Fruit fly (Drosophila melanogaster) whole organism, prepupa: ENCODE results near the gene Rrp45.

ENCODE experiments used
- Blimp-1 ChIP-seq: fragments of 200-800 bp; sonication (Bioruptor generic); optimal IDR thresholded peaks from 3 replicates; lab custom pipeline; 2017; ENCODE audit warnings: missing biosample characterization, missing genetic modification characterization, mild to moderate bottlenecking, moderate library complexity, missing genetic modification reagents
- CG11294 ChIP-seq: fragments of 200-800 bp; sonication (Bioruptor generic); IDR thresholded peaks from 2 replicates; pipeline ENCODE4 v1.3.6; 2022; ENCODE audit warnings: missing biosample characterization, missing genetic modification characterization
- CG11762 ChIP-seq: fragments of 200-800 bp; sonication (Bioruptor generic); optimal IDR thresholded peaks from 3 replicates; lab custom pipeline; 2016; ENCODE audit warnings: missing biosample characterization, missing genetic modification characterization; ENCODE audit not compliant: insufficient read depth
- CG15336 ChIP-seq: fragments of 200-800 bp; sonication (Bioruptor generic); IDR thresholded peaks from 2 replicates; pipeline ENCODE4 v1.3.6; 2022; ENCODE audit warnings: missing biosample characterization, missing genetic modification characterization
- CG1621 ChIP-seq: fragments of 200-800 bp; sonication (Bioruptor generic); optimal IDR thresholded peaks from 3 replicates; lab custom pipeline; 2018; ENCODE audit warnings: missing biosample characterization, mild to moderate bottlenecking, missing genetic modification characterization
- CG3032 ChIP-seq: fragments of 200-800 bp; optimal IDR thresholded peaks from 2 replicates; lab custom pipeline; 2019; ENCODE audit warnings: missing biosample characterization, mild to moderate bottlenecking, missing genetic modification characterization, moderate library complexity
- CG31627 ChIP-seq: fragments of 200-800 bp; sonication (Bioruptor generic); optimal IDR thresholded peaks from 3 replicates; lab custom pipeline; 2016; ENCODE audit warnings: missing biosample characterization, missing genetic modification characterization
- CG32006 ChIP-seq: fragments of 200-800 bp; sonication (Bioruptor generic); optimal IDR thresholded peaks from 3 replicates; lab custom pipeline; 2017; ENCODE audit warnings: missing biosample characterization, mild to moderate bottlenecking, missing genetic modification characterization
- CG3919 ChIP-seq: fragments of 200-800 bp; sonication (Bioruptor generic); optimal IDR thresholded peaks from 3 replicates; lab custom pipeline; 2016; ENCODE audit warnings: missing biosample characterization, missing genetic modification characterization
- CG4318 ChIP-seq: fragments of 200-800 bp; sonication (Bioruptor generic); optimal IDR thresholded peaks from 3 replicates; lab custom pipeline; 2017; ENCODE audit warnings: missing biosample characterization, mild to moderate bottlenecking, missing genetic modification characterization
- CG6163 ChIP-seq: fragments of 200-800 bp; sonication (Bioruptor generic); IDR thresholded peaks from 3 replicates; pipeline ENCODE4 v1.3.6; 2022; ENCODE audit warnings: missing biosample characterization, missing genetic modification characterization
- CG6276 ChIP-seq: fragments of 200-800 bp; sonication (Bioruptor generic); optimal IDR thresholded peaks from 2 replicates; lab custom pipeline; 2017; ENCODE audit warnings: missing biosample characterization, mild to moderate bottlenecking, missing genetic modification characterization
- CG6808 ChIP-seq: fragments of 200-800 bp; sonication (Bioruptor generic); optimal IDR thresholded peaks from 3 replicates; lab custom pipeline; 2017; ENCODE audit warnings: missing biosample characterization, missing genetic modification characterization, mild to moderate bottlenecking, moderate library complexity, missing genetic modification reagents
- CG7368 ChIP-seq: fragments of 200-800 bp; sonication (Bioruptor generic); optimal IDR thresholded peaks from 3 replicates; lab custom pipeline; 2016; ENCODE audit warnings: missing biosample characterization, missing genetic modification characterization
- CG8119 ChIP-seq: fragments of 200-800 bp; sonication (Bioruptor generic); IDR thresholded peaks from 3 replicates; pipeline ENCODE4 v1.3.6; 2022; ENCODE audit warnings: missing biosample characterization, missing genetic modification characterization
- CG8319 ChIP-seq: fragments of 200-800 bp; sonication (Bioruptor generic); optimal IDR thresholded peaks from 3 replicates; lab custom pipeline; 2016; ENCODE audit warnings: missing biosample characterization, missing genetic modification characterization
- CG8632 ChIP-seq: fragments of 200-800 bp; sonication (Bioruptor generic); optimal IDR thresholded peaks from 3 replicates; lab custom pipeline; 2016; ENCODE audit warnings: missing biosample characterization, missing genetic modification characterization
- CG9139 ChIP-seq: fragments of 200-800 bp; sonication (Bioruptor generic); optimal IDR thresholded peaks from 3 replicates; lab custom pipeline; 2017; ENCODE audit warnings: missing biosample characterization, mild to moderate bottlenecking, missing genetic modification characterization
- Eip93F ChIP-seq: fragments of 200-800 bp; sonication (Bioruptor generic); optimal IDR thresholded peaks from 2 replicates; lab custom pipeline; 2016; ENCODE audit warnings: missing biosample characterization, mild to moderate bottlenecking, missing genetic modification characterization
- Ets96B ChIP-seq: fragments of 200-800 bp; optimal IDR thresholded peaks from 2 replicates; lab custom pipeline; 2019; ENCODE audit warnings: missing biosample characterization, mild to moderate bottlenecking, missing genetic modification characterization, moderate library complexity
- Gug ChIP-seq: fragments of 200-800 bp; sonication (Bioruptor generic); IDR thresholded peaks from 2 replicates; pipeline ENCODE4 v1.3.6; 2022; ENCODE audit warnings: missing biosample characterization, missing genetic modification characterization
- Hr38 ChIP-seq: sonication (Bioruptor generic); optimal IDR thresholded peaks from 2 replicates; lab custom pipeline; 2016; ENCODE audit warnings: missing biosample characterization, missing genetic modification characterization
- Hr39 ChIP-seq: fragments of 200-800 bp; sonication (Bioruptor generic); optimal IDR thresholded peaks from 2 replicates; lab custom pipeline; 2016; ENCODE audit warnings: missing biosample characterization, missing genetic modification characterization
- Hr4 ChIP-seq: fragments of 200-800 bp; sonication (Bioruptor generic); optimal IDR thresholded peaks from 3 replicates; lab custom pipeline; 2016; ENCODE audit warnings: missing biosample characterization, missing genetic modification characterization
- Lpt ChIP-seq: fragments of 200-800 bp; sonication (Bioruptor generic); optimal IDR thresholded peaks from 3 replicates; lab custom pipeline; 2016; ENCODE audit warnings: missing biosample characterization, missing genetic modification characterization
- Met ChIP-seq: fragments of 200-800 bp; sonication (Bioruptor generic); optimal IDR thresholded peaks from 3 replicates; lab custom pipeline; 2016; ENCODE audit warnings: missing biosample characterization, missing genetic modification characterization
- OdsH ChIP-seq: fragments of 200-800 bp; sonication (Bioruptor generic); optimal IDR thresholded peaks from 3 replicates; lab custom pipeline; 2016; ENCODE audit warnings: missing biosample characterization, missing genetic modification characterization
- Sox102F ChIP-seq: fragments of 200-800 bp; sonication (Bioruptor generic); optimal IDR thresholded peaks from 2 replicates; lab custom pipeline; 2016; ENCODE audit warnings: missing biosample characterization, mild to moderate bottlenecking, missing genetic modification characterization
- Sox14 ChIP-seq: fragments of 200-800 bp; sonication (Bioruptor generic); optimal IDR thresholded peaks from 3 replicates; lab custom pipeline; 2016; ENCODE audit warnings: missing biosample characterization, missing genetic modification characterization
- cyc ChIP-seq: fragments of 200-800 bp; sonication (Bioruptor generic); optimal IDR thresholded peaks from 3 replicates; lab custom pipeline; 2016; ENCODE audit warnings: missing biosample characterization, missing genetic modification characterization
- fd59A ChIP-seq: fragments of 200-800 bp; sonication (Bioruptor generic); optimal IDR thresholded peaks from 2 replicates; lab custom pipeline; 2017; ENCODE audit warnings: missing biosample characterization, mild to moderate bottlenecking, missing genetic modification characterization, missing genetic modification reagents
- fd85E ChIP-seq: fragments of 200-800 bp; sonication (Bioruptor generic); optimal IDR thresholded peaks from 3 replicates; lab custom pipeline; 2016; ENCODE audit warnings: missing biosample characterization, missing genetic modification characterization
- fkh ChIP-seq: fragments of 200-800 bp; sonication (Bioruptor generic); optimal IDR thresholded peaks from 3 replicates; lab custom pipeline; 2017; ENCODE audit warnings: missing biosample characterization, mild to moderate bottlenecking, missing genetic modification characterization, moderate library complexity
- net ChIP-seq: fragments of 200-800 bp; sonication (Bioruptor generic); optimal IDR thresholded peaks from 3 replicates; lab custom pipeline; 2016; ENCODE audit warnings: missing biosample characterization, missing genetic modification characterization
- salr ChIP-seq, 2 experiments: fragments of 200-800 bp; sonication (Bioruptor generic); optimal IDR thresholded peaks; 3 replicates each; lab custom pipeline; 2016 to 2018; ENCODE audit warnings: missing biosample characterization in 2 of 2, missing genetic modification characterization in 2 of 2, mild to moderate bottlenecking in 1 of 2
- spab ChIP-seq: fragments of 200-800 bp; sonication (Bioruptor generic); optimal IDR thresholded peaks from 2 replicates; lab custom pipeline; 2017; ENCODE audit warnings: missing biosample characterization, mild to moderate bottlenecking, missing genetic modification characterization, missing genetic modification reagents
- svp ChIP-seq: fragments of 200-800 bp; sonication (Bioruptor generic); peaks from one replicate; lab custom pipeline; 2016; ENCODE audit warnings: missing biosample characterization, missing genetic modification characterization
- topi ChIP-seq: fragments of 200-800 bp; sonication (Bioruptor generic); optimal IDR thresholded peaks from 3 replicates; lab custom pipeline; 2016; ENCODE audit warnings: missing biosample characterization, missing genetic modification characterization
- vri ChIP-seq: fragments of 200-800 bp; sonication (Bioruptor generic); optimal IDR thresholded peaks from 3 replicates; lab custom pipeline; 2016; ENCODE audit warnings: missing biosample characterization, mild to moderate bottlenecking, missing genetic modification characterization

The Rrp45 gene

DNA sequence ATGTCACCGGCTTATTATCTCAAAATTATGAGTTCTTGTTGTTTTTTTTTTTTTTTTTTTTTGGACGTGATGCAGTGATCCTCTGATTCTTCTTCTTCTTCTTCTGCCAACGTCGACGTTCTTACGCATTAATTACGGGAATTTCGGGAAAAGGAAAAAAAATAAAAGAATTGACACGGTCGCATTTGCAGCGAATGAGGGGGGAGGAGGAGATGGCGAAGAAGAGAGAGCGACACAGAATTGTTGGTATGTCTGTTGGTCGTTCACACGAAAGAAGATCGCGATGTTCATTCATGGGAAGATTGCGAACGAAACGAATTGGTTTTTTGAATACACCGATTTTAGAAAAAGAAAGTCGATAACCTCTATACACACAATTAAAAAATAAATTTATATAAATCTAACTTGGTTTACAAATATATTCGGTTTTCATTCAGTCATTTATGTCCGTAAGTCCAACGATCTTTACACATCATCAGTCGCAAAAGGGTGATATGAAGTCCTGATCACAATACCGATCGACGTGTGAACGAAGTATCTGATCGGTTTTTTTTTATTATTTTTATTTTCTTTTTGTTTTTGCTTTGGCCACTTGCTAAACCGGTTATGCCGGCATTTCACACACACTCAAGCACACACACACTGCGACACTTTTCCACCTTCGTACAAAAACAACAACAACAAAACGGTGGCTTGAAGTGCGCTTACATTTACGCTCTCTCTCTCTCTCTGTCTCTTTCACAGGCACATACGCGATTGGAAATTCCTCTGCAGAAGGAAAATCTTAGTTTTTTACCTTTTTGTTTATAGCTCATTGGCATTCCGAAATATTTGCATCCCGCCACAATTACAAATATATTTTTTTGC is 40.1 kb downstream of the Rrp45 start (continued):
- TF ChIP-seq fkh (GFP tag; lab: Kevin White, UChicago) = peak; percentile 1
- peak; percentile 63 for TF ChIP-seq CG8319 (GFP tag; lab: Kevin White, UChicago)
- TF ChIP-seq net (GFP tag; lab: Kevin White, UChicago) = peak; percentile 91
- TF ChIP-seq Eip93F = peak; percentile 92
- TF ChIP-seq CG3919 = peak; percentile 84
- TF ChIP-seq CG9139 (GFP tag; lab: Kevin White, UChicago) = peak; percentile 95
- TF ChIP-seq CG8632 (GFP tag; lab: Kevin White, UChicago) = peak; percentile 83
- peak; percentile 88 for TF ChIP-seq Sox102F
- peak; percentile 64 for TF ChIP-seq Gug (GFP tag; lab: Robert Waterston, UW)
- peak; percentile 93 for TF ChIP-seq CG8119 (GFP tag; lab: Robert Waterston, UW)
- peak; percentile 91 for TF ChIP-seq CG3032 (tag; lab: Kevin White, UChicago)
- peak; percentile 78 for TF ChIP-seq Blimp-1 (GFP tag; lab: Kevin White, UChicago)
- peak; percentile 93 for TF ChIP-seq CG6276 (GFP tag; lab: Kevin White, UChicago)
- no peak for TF ChIP-seq Hr38 (GFP tag; lab: Kevin White, UChicago)
- TF ChIP-seq CG32006 (GFP tag; lab: Kevin White, UChicago) = peak; percentile 91
- TF ChIP-seq vri (GFP tag; lab: Kevin White, UChicago) = peak; percentile 64
- TF ChIP-seq CG11294 (GFP tag; lab: Robert Waterston, UW) = peak; percentile 31; the same call in 1 of the 2 replicates
- peak; percentile 71 for TF ChIP-seq Sox14 (GFP tag; lab: Kevin White, UChicago)
- peak; percentile 61 for TF ChIP-seq Hr39 (GFP tag; lab: Kevin White, UChicago)
- peak; percentile 67 for TF ChIP-seq CG7368
- peak; percentile 64 to 89 for TF ChIP-seq salr (GFP tag; optimal IDR thresholded peaks at IDR 0.05; lab: Kevin White, UChicago)
- TF ChIP-seq Met (GFP tag; lab: Kevin White, UChicago) = peak; percentile 85
- TF ChIP-seq Lpt (GFP tag; lab: Kevin White, UChicago) = peak; percentile 91
- peak; percentile 91 for TF ChIP-seq spab (GFP tag; lab: Kevin White, UChicago)
- TF ChIP-seq Ets96B (tag; lab: Kevin White, UChicago) = peak; percentile 85
- TF ChIP-seq CG6808 (GFP tag; lab: Kevin White, UChicago) = peak; percentile 96
- TF ChIP-seq CG6163 = peak; percentile 86
- peak; percentile 62 for TF ChIP-seq fd85E (GFP tag; lab: Kevin White, UChicago)
- peak; percentile 85 for TF ChIP-seq CG11762
- peak; percentile 90 for TF ChIP-seq svp (GFP tag; lab: Kevin White, UChicago)
- TF ChIP-seq CG1621 (tag; lab: Kevin White, UChicago) = peak; percentile 79
- TF ChIP-seq topi (GFP tag; lab: Kevin White, UChicago) = peak; percentile 89
- TF ChIP-seq CG15336 (GFP tag; lab: Robert Waterston, UW) = peak; percentile 89
- TF ChIP-seq, all 60 proteins: peak for 59

DNA sequence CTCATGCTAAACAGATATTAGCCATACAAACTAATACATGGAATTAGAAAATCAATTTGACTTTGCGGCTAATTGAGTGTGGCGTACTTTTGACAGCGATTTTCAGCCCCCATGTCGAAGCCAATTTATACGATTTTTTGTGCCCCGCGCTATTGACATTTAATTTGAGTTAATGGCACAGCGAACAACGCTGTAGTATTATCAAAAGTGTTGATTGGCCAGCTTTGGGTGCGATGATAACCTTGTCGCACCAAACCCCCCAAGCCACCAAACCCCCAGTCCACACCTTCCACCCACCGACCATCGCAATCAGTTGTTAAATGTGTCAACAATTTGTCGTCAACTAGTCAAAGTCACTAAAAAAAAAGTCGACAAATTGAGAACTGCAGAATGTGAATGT is 41.7 kb downstream of the Rrp45 start:
- TF ChIP-seq vri (GFP tag; lab: Kevin White, UChicago) (peak; percentile 7), salr (GFP tag; optimal IDR thresholded peaks at IDR 0.05; lab: Kevin White, UChicago) (no peak), Blimp-1 (GFP tag; lab: Kevin White, UChicago) (no peak), OdsH (no peak), svp (GFP tag; lab: Kevin White, UChicago) (peak; percentile 84)

DNA sequence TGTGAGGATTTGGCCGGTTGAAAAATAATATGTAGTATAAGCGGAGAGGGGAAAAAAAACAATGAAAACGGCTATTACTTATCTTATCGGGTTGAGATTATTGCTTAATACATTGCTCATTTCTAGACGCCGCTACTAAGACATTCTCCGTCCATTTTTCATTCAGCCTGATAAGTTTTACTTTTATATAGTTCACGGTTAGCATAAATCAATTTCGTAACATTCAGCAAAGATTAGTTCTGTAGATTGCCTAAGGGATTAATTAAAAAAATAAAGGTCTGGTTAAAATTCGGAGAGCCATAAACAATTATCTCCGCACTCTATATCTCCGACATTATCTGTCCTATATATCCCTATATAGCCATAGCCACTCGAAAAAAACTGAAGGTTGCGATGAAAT is 43.6 kb downstream of the Rrp45 start:
- TF ChIP-seq cyc (GFP tag; lab: Kevin White, UChicago) (no peak), CG31627 (no peak), CG3032 (tag; lab: Kevin White, UChicago) (no peak), fd59A (GFP tag; lab: Kevin White, UChicago) (no peak), CG4318 (GFP tag; lab: Kevin White, UChicago) (no peak), vri (GFP tag; lab: Kevin White, UChicago) (peak; percentile 85), Hr4 (GFP tag; lab: Kevin White, UChicago) (no peak), Gug (GFP tag; lab: Robert Waterston, UW) (no peak)
- TF ChIP-seq, all 60 proteins: peak for 1
